Worm (Caenorhabditis elegans) whole organism, young adult: ENCODE data around the gene C35B1.8.

ENCODE experiments used
- B0019.2 ChIP-seq: fragments of 200-800 bp; sonication (Bioruptor generic); conservative IDR thresholded peaks from 2 replicates; pipeline ENCODE4 v1.3.6; 2022; ENCODE audit warnings: missing genetic modification reagents, missing genetic modification characterization, missing compliant biosample characterization
- B0261.1 ChIP-seq: sonication (generic microtip); optimal IDR thresholded peaks from 2 replicates; lab custom pipeline; 2016; ENCODE audit warnings: mild to moderate bottlenecking, missing genetic modification characterization, moderate library complexity, missing compliant biosample characterization
- B0336.3 ChIP-seq: fragments of 200-800 bp; sonication (Bioruptor generic); IDR thresholded peaks from 2 replicates; pipeline ENCODE4 v1.3.6; 2022; ENCODE audit warnings: missing genetic modification characterization, missing compliant biosample characterization
- C06A6.2 ChIP-seq: fragments of 200-800 bp; sonication (Bioruptor generic); conservative IDR thresholded peaks from 2 replicates; pipeline ENCODE4 v1.3.6; 2022; ENCODE audit warnings: missing genetic modification characterization, missing compliant biosample characterization
- F10E7.11 ChIP-seq: sonication (generic microtip); optimal IDR thresholded peaks from 2 replicates; lab custom pipeline; 2017; ENCODE audit warnings: mild to moderate bottlenecking, missing genetic modification characterization, moderate library complexity, missing compliant biosample characterization
- F22D6.2 ChIP-seq: sonication (generic microtip); optimal IDR thresholded peaks from 2 replicates; lab custom pipeline; 2016; ENCODE audit warnings: mild to moderate bottlenecking, missing genetic modification characterization, missing compliant biosample characterization
- F23B12.7 ChIP-seq: sonication (generic microtip); optimal IDR thresholded peaks from 2 replicates; lab custom pipeline; 2017; ENCODE audit warnings: missing genetic modification characterization, mild to moderate bottlenecking, missing compliant biosample characterization, antibody characterized with exemption, moderate library complexity; ENCODE audit not compliant: insufficient read depth
- F33H1.4 ChIP-seq: fragments of 200-800 bp; sonication (Bioruptor generic); IDR thresholded peaks from 2 replicates; pipeline ENCODE4 v1.3.6; 2022; ENCODE audit warnings: missing genetic modification reagents, missing genetic modification characterization, missing compliant biosample characterization
- F37B4.10 ChIP-seq: fragments of 200-800 bp; sonication (Bioruptor generic); IDR thresholded peaks from 2 replicates; pipeline ENCODE4 v1.3.6; 2022; ENCODE audit warnings: missing genetic modification characterization, missing compliant biosample characterization
- F55B11.4 ChIP-seq: sonication (generic microtip); optimal IDR thresholded peaks from 2 replicates; lab custom pipeline; 2016; ENCODE audit warnings: missing compliant biosample characterization, missing genetic modification characterization, borderline replicate concordance; ENCODE audit not compliant: insufficient read depth
- K11D2.4 ChIP-seq: fragments of 200-800 bp; sonication (Bioruptor generic); IDR thresholded peaks from 2 replicates; pipeline ENCODE4 v1.3.6; 2022; ENCODE audit warnings: missing genetic modification reagents, missing genetic modification characterization, missing compliant biosample characterization
- K12H6.12 ChIP-seq: fragments of 200-800 bp; sonication (Bioruptor generic); optimal IDR thresholded peaks from 2 replicates; lab custom pipeline; 2018; ENCODE audit warnings: mild to moderate bottlenecking, missing genetic modification characterization, missing compliant biosample characterization
- T07F8.4 ChIP-seq: sonication (generic microtip); optimal IDR thresholded peaks from 2 replicates; lab custom pipeline; 2016; ENCODE audit warnings: mild to moderate bottlenecking, missing genetic modification characterization, moderate library complexity, missing compliant biosample characterization
- Y53F4B.3 ChIP-seq: fragments of 200-800 bp; sonication (Bioruptor generic); IDR thresholded peaks from 2 replicates; pipeline ENCODE4 v1.3.6; 2022; ENCODE audit warnings: missing genetic modification reagents, missing genetic modification characterization, missing compliant biosample characterization
- Y53G8AR.9 ChIP-seq: fragments of 200-800 bp; sonication (Bioruptor generic); conservative IDR thresholded peaks from 2 replicates; pipeline ENCODE4 v1.3.6; 2022; ENCODE audit warnings: missing genetic modification reagents, missing genetic modification characterization, missing compliant biosample characterization
- Y67H2A.10 ChIP-seq: fragments of 200-800 bp; sonication (Bioruptor generic); conservative IDR thresholded peaks from 2 replicates; pipeline ENCODE4 v1.3.6; 2022; ENCODE audit warnings: missing genetic modification reagents, missing genetic modification characterization, missing compliant biosample characterization
- Y79H2A.3 ChIP-seq: fragments of 200-800 bp; sonication (Bioruptor generic); conservative IDR thresholded peaks from 2 replicates; pipeline ENCODE4 v1.3.6; 2022; ENCODE audit warnings: missing genetic modification reagents, missing genetic modification characterization, missing compliant biosample characterization
- Y95B8A.8 ChIP-seq: fragments of 200-800 bp; sonication (Bioruptor generic); IDR thresholded peaks from 2 replicates; pipeline ENCODE4 v1.3.6; 2022; ENCODE audit warnings: missing genetic modification reagents, missing genetic modification characterization, missing compliant biosample characterization
- akir-1 ChIP-seq: fragments of 200-800 bp; sonication (Bioruptor generic); optimal IDR thresholded peaks from 2 replicates; lab custom pipeline; 2018; ENCODE audit warnings: mild to moderate bottlenecking, missing genetic modification characterization, moderate library complexity, missing compliant biosample characterization
- aptf-2 ChIP-seq: fragments of 200-800 bp; sonication (Bioruptor generic); conservative IDR thresholded peaks from 2 replicates; pipeline ENCODE4 v1.3.6; 2022; ENCODE audit warnings: missing genetic modification reagents, missing genetic modification characterization, missing compliant biosample characterization
- attf-3 ChIP-seq: fragments of 200-800 bp; sonication (Bioruptor generic); conservative IDR thresholded peaks from 2 replicates; pipeline ENCODE4 v1.3.6; 2022; ENCODE audit warnings: missing genetic modification reagents, missing genetic modification characterization, missing compliant biosample characterization
- bed-2 ChIP-seq: fragments of 200-800 bp; sonication (Bioruptor generic); IDR thresholded peaks from 2 replicates; pipeline ENCODE4 v1.3.6; 2022; ENCODE audit warnings: missing genetic modification reagents, missing genetic modification characterization, missing compliant biosample characterization
- ccch-3 ChIP-seq: fragments of 200-800 bp; sonication (Bioruptor generic); optimal IDR thresholded peaks from 2 replicates; lab custom pipeline; 2018; ENCODE audit warnings: mild to moderate bottlenecking, missing genetic modification characterization, missing compliant biosample characterization
- cebp-1 ChIP-seq, 2 experiments: fragments of 200-800 bp in 1 of 2; sonication (Bioruptor generic) in 1 of 2; sonication (generic microtip) in 1 of 2; IDR thresholded peaks in 1 of 2; optimal IDR thresholded peaks in 1 of 2; 2 replicates each; pipeline versions ENCODE4 v1.3.6 to Lab custom; 2017 to 2022; ENCODE audit warnings: missing compliant biosample characterization in 2 of 2, missing genetic modification characterization in 2 of 2, mild to moderate bottlenecking in 1 of 2, missing genetic modification reagents in 1 of 2, moderate library complexity in 1 of 2
- cebp-2 ChIP-seq: fragments of 200-800 bp; sonication (Bioruptor generic); IDR thresholded peaks from 2 replicates; pipeline ENCODE4 v1.3.6; 2022; ENCODE audit warnings: missing genetic modification characterization, missing compliant biosample characterization
- ceh-100 ChIP-seq: fragments of 200-800 bp; sonication (Bioruptor generic); IDR thresholded peaks from 2 replicates; pipeline ENCODE4 v1.3.6; 2022; ENCODE audit warnings: missing genetic modification reagents, missing genetic modification characterization, missing compliant biosample characterization
- ceh-27 ChIP-seq: fragments of 200-800 bp; sonication (Bioruptor generic); optimal IDR thresholded peaks from 2 replicates; lab custom pipeline; 2018; ENCODE audit warnings: mild to moderate bottlenecking, missing genetic modification characterization, moderate library complexity, missing compliant biosample characterization
- ceh-40 ChIP-seq: fragments of 200-800 bp; sonication (Bioruptor generic); IDR thresholded peaks from 2 replicates; pipeline ENCODE4 v1.3.6; 2022; ENCODE audit warnings: missing genetic modification characterization, missing compliant biosample characterization
- efl-1 ChIP-seq: fragments of 150-350 bp; optimal IDR thresholded peaks from 2 replicates; lab custom pipeline; 2014; ENCODE audit warnings: missing biosample characterization, missing genetic modification reagents, missing genetic modification characterization
- egl-18 ChIP-seq: fragments of 200-800 bp; sonication (Bioruptor generic); IDR thresholded peaks from 2 replicates; pipeline ENCODE4 v1.3.6; 2022; ENCODE audit warnings: missing genetic modification reagents, missing genetic modification characterization, missing compliant biosample characterization
- ekl-4 ChIP-seq: fragments of 200-800 bp; sonication (Bioruptor generic); IDR thresholded peaks from 2 replicates; pipeline ENCODE4 v1.3.6; 2022; ENCODE audit warnings: missing genetic modification reagents, missing genetic modification characterization, missing compliant biosample characterization
- ets-4 ChIP-seq: fragments of 200-800 bp; sonication (Bioruptor generic); optimal IDR thresholded peaks from 2 replicates; lab custom pipeline; 2018; ENCODE audit warnings: mild to moderate bottlenecking, missing genetic modification characterization, missing compliant biosample characterization
- gei-17 ChIP-seq: fragments of 200-800 bp; sonication (Bioruptor generic); optimal IDR thresholded peaks from 2 replicates; lab custom pipeline; 2018; ENCODE audit warnings: mild to moderate bottlenecking, missing genetic modification characterization, missing compliant biosample characterization
- hmg-1.2 ChIP-seq: fragments of 200-800 bp; sonication (Bioruptor generic); IDR thresholded peaks from 2 replicates; pipeline ENCODE4 v1.3.6; 2022; ENCODE audit warnings: missing genetic modification reagents, missing genetic modification characterization, missing compliant biosample characterization
- hsf-1 ChIP-seq: fragments of 200-800 bp; sonication (Bioruptor generic); IDR thresholded peaks from 2 replicates; pipeline ENCODE4 v1.3.6; 2022; ENCODE audit warnings: missing genetic modification reagents, missing genetic modification characterization, missing compliant biosample characterization
- lin-35 ChIP-seq, 3 experiments: fragments of 150-350 bp in 2 of 3; sonication (generic microtip) in 1 of 3; optimal IDR thresholded peaks; 2 replicates each; lab custom pipeline; 2014 to 2018; ENCODE audit warnings: missing biosample characterization in 3 of 3, missing genetic modification characterization in 3 of 3, missing genetic modification reagents in 3 of 3
- lsy-27 ChIP-seq: sonication (generic microtip); optimal IDR thresholded peaks from 2 replicates; lab custom pipeline; 2017; ENCODE audit warnings: missing genetic modification characterization, mild to moderate bottlenecking, missing compliant biosample characterization, antibody characterized with exemption, missing genotype, borderline replicate concordance; ENCODE audit not compliant: insufficient read depth
- madf-10 ChIP-seq: sonication (generic microtip); optimal IDR thresholded peaks from 2 replicates; lab custom pipeline; 2016; ENCODE audit warnings: mild to moderate bottlenecking, missing genetic modification characterization, missing compliant biosample characterization
- madf-6 ChIP-seq: fragments of 200-800 bp; sonication (Bioruptor generic); IDR thresholded peaks from 2 replicates; pipeline ENCODE4 v1.3.6; 2022; ENCODE audit warnings: missing genetic modification reagents, missing genetic modification characterization, missing compliant biosample characterization
- pbrm-1 ChIP-seq: fragments of 200-800 bp; sonication (Bioruptor generic); IDR thresholded peaks from 2 replicates; pipeline ENCODE4 v1.3.6; 2022; ENCODE audit warnings: missing genetic modification reagents, missing genetic modification characterization, missing compliant biosample characterization
- pha-4 ChIP-seq: fragments of 150-350 bp; sonication (generic microtip); optimal IDR thresholded peaks from 2 replicates; lab custom pipeline; 2014; ENCODE audit warnings: missing biosample characterization, missing genetic modification reagents, missing genetic modification characterization
- rcor-1 ChIP-seq: fragments of 200-800 bp; sonication (Bioruptor generic); IDR thresholded peaks from 2 replicates; pipeline ENCODE4 v1.3.6; 2022; ENCODE audit warnings: missing genetic modification reagents, missing genetic modification characterization, missing compliant biosample characterization
- rpc-1 ChIP-seq, 2 experiments: fragments of 150-350 bp in 1 of 2; sonication (generic microtip) in 1 of 2; optimal IDR thresholded peaks; 2 replicates each; lab custom pipeline; 2014 to 2018; ENCODE audit warnings: missing biosample characterization in 1 of 2, missing genetic modification characterization in 1 of 2, missing genetic modification reagents in 1 of 2, missing genotype in 1 of 2
- somi-1 ChIP-seq: fragments of 200-800 bp; sonication (Bioruptor generic); optimal IDR thresholded peaks from 2 replicates; lab custom pipeline; 2018; ENCODE audit warnings: mild to moderate bottlenecking, missing genetic modification characterization, missing compliant biosample characterization
- unc-130 ChIP-seq: sonication (generic microtip); optimal IDR thresholded peaks from 2 replicates; lab custom pipeline; 2016; ENCODE audit warnings: missing genetic modification reagents, missing genetic modification characterization, missing compliant biosample characterization
- unc-62 ChIP-seq: fragments of 150-350 bp; optimal IDR thresholded peaks from 2 replicates; lab custom pipeline; 2014; ENCODE audit warnings: missing biosample characterization, missing genetic modification reagents, missing genetic modification characterization
- ztf-25 ChIP-seq: fragments of 200-800 bp; sonication (Bioruptor generic); IDR thresholded peaks from 2 replicates; pipeline ENCODE4 v1.3.6; 2022; ENCODE audit warnings: missing genetic modification reagents, missing genetic modification characterization, missing compliant biosample characterization
- ztf-28 ChIP-seq: fragments of 200-800 bp; sonication (Bioruptor generic); IDR thresholded peaks from 2 replicates; pipeline ENCODE4 v1.3.6; 2022; ENCODE audit warnings: missing genetic modification reagents, missing genetic modification characterization, missing compliant biosample characterization

The C35B1.8 gene

DNA sequence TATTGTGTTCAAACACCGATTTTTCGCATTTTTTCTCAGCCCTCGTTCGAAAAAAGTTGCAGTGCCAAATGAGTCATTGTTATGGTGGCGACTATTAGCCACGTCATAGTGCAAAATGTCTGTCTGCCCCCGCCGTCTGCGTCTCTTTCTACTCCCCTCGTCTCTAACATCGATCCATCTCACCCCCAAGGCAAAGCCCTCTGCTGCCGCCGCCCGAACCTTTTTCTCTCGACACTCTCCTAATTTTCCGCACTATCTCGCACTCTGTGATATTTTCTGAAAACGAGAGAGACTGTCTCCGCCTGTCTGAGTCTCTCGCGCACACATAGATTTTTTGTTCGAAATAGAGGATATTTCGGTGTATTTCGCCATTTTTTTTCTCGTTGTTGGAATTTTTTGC lies 14.3 kb upstream of the C35B1.8 start (continued):
- no peak for TF ChIP-seq Y79H2A.3 (GFP tag; lab: Robert Waterston, UW)
- TF ChIP-seq ztf-28 (GFP tag; lab: Robert Waterston, UW), result no peak
- TF ChIP-seq efl-1 (GFP tag; lab: Kevin White, UChicago), result no peak
- TF ChIP-seq Y53F4B.3 (GFP tag; lab: Robert Waterston, UW), result no peak
- no peak for TF ChIP-seq B0261.1 (tag; lab: Kevin White, UChicago)
- TF ChIP-seq hsf-1, result no peak
- no peak for TF ChIP-seq B0019.2 (GFP tag; lab: Robert Waterston, UW)
- no peak for TF ChIP-seq F22D6.2 (tag; lab: Kevin White, UChicago)
- TF ChIP-seq egl-18 (GFP tag; lab: Robert Waterston, UW), result no peak
- no peak for TF ChIP-seq F55B11.4
- no peak for TF ChIP-seq K11D2.4 (GFP tag; lab: Robert Waterston, UW)
- TF ChIP-seq F37B4.10 (GFP tag; lab: Robert Waterston, UW), result no peak
- TF ChIP-seq lsy-27 (tag; lab: Kevin White, UChicago), result no peak
- TF ChIP-seq F23B12.7 (tag; lab: Kevin White, UChicago), result no peak
- TF ChIP-seq hmg-1.2 (GFP tag; lab: Robert Waterston, UW), result peak; percentile 92
- no peak for TF ChIP-seq gei-17 (GFP tag; lab: Kevin White, UChicago)
- no peak for TF ChIP-seq F10E7.11 (tag; lab: Kevin White, UChicago)
- no peak; the same call in 1 of the 2 replicates for TF ChIP-seq F33H1.4
- TF ChIP-seq cebp-1 (GFP tag; IDR thresholded peaks at IDR 0.05; lab: Robert Waterston, UW), result no peak
- TF ChIP-seq cebp-1 (tag; optimal IDR thresholded peaks at IDR 0.05; lab: Kevin White, UChicago), result peak; percentile 84
- TF ChIP-seq akir-1 (GFP tag; lab: Kevin White, UChicago), result no peak
- TF ChIP-seq unc-130 (GFP tag; lab: Kevin White, UChicago), result no peak
- peak; percentile 72 for TF ChIP-seq K12H6.12 (tag; lab: Kevin White, UChicago)
- no peak for TF ChIP-seq T07F8.4 (tag; lab: Kevin White, UChicago)
- peak; percentile 54; the same call in 1 of the 2 replicates for TF ChIP-seq B0336.3 (GFP tag; lab: Robert Waterston, UW)
- peak; percentile 44 for TF ChIP-seq somi-1 (GFP tag; lab: Kevin White, UChicago)
- TF ChIP-seq Y53G8AR.9 (GFP tag; lab: Robert Waterston, UW), result no peak
- no peak for TF ChIP-seq ccch-3
- TF ChIP-seq ets-4 (GFP tag; lab: Kevin White, UChicago), result no peak
- peak; percentile 42; the same call in 1 of the 2 replicates for TF ChIP-seq C06A6.2 (GFP tag; lab: Robert Waterston, UW)
- TF ChIP-seq aptf-2 (GFP tag; lab: Robert Waterston, UW), result no peak
- no peak for TF ChIP-seq Y67H2A.10 (GFP tag; lab: Robert Waterston, UW)
- TF ChIP-seq ekl-4 (GFP tag; lab: Robert Waterston, UW), result no peak
- no peak for TF ChIP-seq bed-2 (GFP tag; lab: Robert Waterston, UW)
- peak; percentile 65; the same call in 1 of the 2 replicates for TF ChIP-seq pbrm-1 (GFP tag; lab: Robert Waterston, UW)
- no peak for TF ChIP-seq madf-6 (GFP tag; lab: Robert Waterston, UW)
- TF ChIP-seq ceh-40 (GFP tag; lab: Robert Waterston, UW), result no peak
- TF ChIP-seq madf-10 (tag; lab: Kevin White, UChicago), result no peak
- no peak for TF ChIP-seq cebp-2 (GFP tag; lab: Robert Waterston, UW)
- TF ChIP-seq ceh-27 (GFP tag; lab: Kevin White, UChicago), result peak; percentile 41
- no peak for TF ChIP-seq ceh-100 (GFP tag; lab: Robert Waterston, UW)
- no peak for TF ChIP-seq rpc-1 (optimal IDR thresholded peaks at IDR 0.05; lab: Kevin White, UChicago)
- no peak for TF ChIP-seq rpc-1 (tag; optimal IDR thresholded peaks at IDR 0.05; lab: Kevin White, UChicago)
- TF ChIP-seq rcor-1, result no peak
- no peak for TF ChIP-seq pha-4 (tag; lab: Kevin White, UChicago)
- TF ChIP-seq unc-62, result no peak
- no peak for TF ChIP-seq Y95B8A.8 (GFP tag; lab: Robert Waterston, UW)
- peak in 1 of 3 experiments; percentile 37 for TF ChIP-seq lin-35 (GFP tag; optimal IDR thresholded peaks at IDR 0.05; lab: Kevin White, UChicago)
- TF ChIP-seq ztf-25 (GFP tag; lab: Robert Waterston, UW), result no peak
- TF ChIP-seq attf-3 (GFP tag; lab: Robert Waterston, UW), result no peak
